Worm (Caenorhabditis elegans) whole organism, mixed stage, embryonic: ENCODE results near the gene dod-23.
A peak's percentile ranks its signal among the peaks of the same experiment; 100 is the strongest.

Experiments used
- M03D4.4 ChIP-seq: sonication (generic microtip); optimal IDR thresholded peaks from 2 replicates; lab custom pipeline; 2017; ENCODE audit warnings: mild to moderate bottlenecking, missing genetic modification characterization, missing compliant biosample characterization
- bed-3 ChIP-seq: fragments of 200-800 bp; sonication (Bioruptor generic); optimal IDR thresholded peaks from 3 replicates; lab custom pipeline; 2018; ENCODE audit warnings: mild to moderate bottlenecking, missing genetic modification characterization, moderate library complexity, missing compliant biosample characterization
- blmp-1 ChIP-seq: fragments of 150-350 bp; optimal IDR thresholded peaks from 2 replicates; lab custom pipeline; 2014; ENCODE audit warnings: missing biosample characterization, missing genetic modification characterization
- ceh-39 ChIP-seq: fragments of 150-350 bp; optimal IDR thresholded peaks from 2 replicates; lab custom pipeline; 2014; ENCODE audit warnings: missing biosample characterization, missing genetic modification characterization
- ceh-43 ChIP-seq: fragments of 200-800 bp; sonication (Bioruptor generic); optimal IDR thresholded peaks from 2 replicates; lab custom pipeline; 2018; ENCODE audit warnings: mild to moderate bottlenecking, missing genetic modification characterization, moderate library complexity, missing compliant biosample characterization
- ceh-83 ChIP-seq: fragments of 200-800 bp; sonication (Bioruptor generic); optimal IDR thresholded peaks from 2 replicates; lab custom pipeline; 2018; ENCODE audit warnings: mild to moderate bottlenecking, missing genetic modification characterization, missing compliant biosample characterization
- ces-1 ChIP-seq: fragments of 150-350 bp; optimal IDR thresholded peaks from 2 replicates; lab custom pipeline; 2014; ENCODE audit warnings: missing biosample characterization, missing genetic modification reagents, missing genetic modification characterization
- cnd-1 ChIP-seq: fragments of 200-800 bp; sonication (Bioruptor generic); optimal IDR thresholded peaks from 2 replicates; lab custom pipeline; 2018; ENCODE audit warnings: mild to moderate bottlenecking, missing genetic modification characterization, missing compliant biosample characterization
- drap-1 ChIP-seq: fragments of 200-800 bp; sonication (Bioruptor generic); optimal IDR thresholded peaks from 3 replicates; lab custom pipeline; 2018; ENCODE audit warnings: mild to moderate bottlenecking, missing genetic modification characterization, missing compliant biosample characterization
- elt-1 ChIP-seq: sonication (generic microtip); optimal IDR thresholded peaks from 2 replicates; lab custom pipeline; 2017; ENCODE audit warnings: missing genetic modification characterization, mild to moderate bottlenecking, missing compliant biosample characterization, antibody characterized with exemption, moderate library complexity, borderline replicate concordance; ENCODE audit not compliant: insufficient read depth
- flh-1 ChIP-seq: fragments of 200-800 bp; sonication (Bioruptor generic); optimal IDR thresholded peaks from 2 replicates; lab custom pipeline; 2018; ENCODE audit warnings: mild to moderate bottlenecking, missing genetic modification characterization, moderate library complexity, missing compliant biosample characterization
- ham-2 ChIP-seq: fragments of 200-800 bp; sonication (Bioruptor generic); optimal IDR thresholded peaks from 2 replicates; lab custom pipeline; 2018; ENCODE audit warnings: mild to moderate bottlenecking, missing genetic modification characterization, missing compliant biosample characterization
- hlh-1 ChIP-seq: fragments of 150-350 bp; optimal IDR thresholded peaks from 2 replicates; lab custom pipeline; 2014; ENCODE audit warnings: missing biosample characterization, missing genetic modification reagents, missing genetic modification characterization
- lin-13 ChIP-seq: fragments of 150-350 bp; optimal IDR thresholded peaks from 2 replicates; lab custom pipeline; 2014; ENCODE audit warnings: missing biosample characterization, missing genetic modification characterization
- lin-32 ChIP-seq: fragments of 200-800 bp; sonication (Bioruptor generic); optimal IDR thresholded peaks from 2 replicates; lab custom pipeline; 2018; ENCODE audit warnings: mild to moderate bottlenecking, missing genetic modification characterization, missing compliant biosample characterization
- lsy-2 ChIP-seq: fragments of 150-350 bp; optimal IDR thresholded peaks from 2 replicates; lab custom pipeline; 2014; ENCODE audit warnings: missing biosample characterization, missing genetic modification characterization
- mab-5 ChIP-seq: fragments of 150-350 bp; optimal IDR thresholded peaks from 2 replicates; lab custom pipeline; 2014; ENCODE audit warnings: missing biosample characterization, missing genetic modification characterization
- mep-1 ChIP-seq: fragments of 150-350 bp; optimal IDR thresholded peaks from 2 replicates; lab custom pipeline; 2017; ENCODE audit warnings: missing biosample characterization, missing genetic modification reagents, missing genetic modification characterization, inconsistent platforms
- mls-2 ChIP-seq: sonication (generic microtip); optimal IDR thresholded peaks from 2 replicates; lab custom pipeline; 2016; ENCODE audit warnings: mild to moderate bottlenecking, missing genetic modification characterization, moderate library complexity, missing compliant biosample characterization
- nhr-12 ChIP-seq: fragments of 150-350 bp; optimal IDR thresholded peaks from 2 replicates; lab custom pipeline; 2014; ENCODE audit warnings: missing biosample characterization, missing genetic modification characterization
- nhr-2 ChIP-seq: fragments of 150-350 bp; optimal IDR thresholded peaks from 2 replicates; lab custom pipeline; 2014; ENCODE audit warnings: missing biosample characterization, missing genetic modification characterization
- nhr-237 ChIP-seq: fragments of 150-350 bp; optimal IDR thresholded peaks from 2 replicates; lab custom pipeline; 2014; ENCODE audit warnings: missing biosample characterization, missing genetic modification characterization
- nhr-28 ChIP-seq: fragments of 150-350 bp; optimal IDR thresholded peaks from 2 replicates; lab custom pipeline; 2014; ENCODE audit warnings: missing biosample characterization, missing genetic modification characterization
- nhr-76 ChIP-seq: sonication (generic microtip); optimal IDR thresholded peaks from 2 replicates; lab custom pipeline; 2017; ENCODE audit warnings: missing biosample characterization, missing genetic modification characterization
- sem-2 ChIP-seq: fragments of 200-800 bp; sonication (Bioruptor generic); optimal IDR thresholded peaks from 2 replicates; lab custom pipeline; 2018; ENCODE audit warnings: mild to moderate bottlenecking, missing genetic modification characterization, missing compliant biosample characterization
- snpc-4 ChIP-seq: fragments of 150-350 bp; optimal IDR thresholded peaks from 2 replicates; lab custom pipeline; 2014; ENCODE audit warnings: missing biosample characterization, missing genetic modification characterization
- tbx-8 ChIP-seq: fragments of 200-800 bp; sonication (Bioruptor generic); optimal IDR thresholded peaks from 2 replicates; lab custom pipeline; 2018; ENCODE audit warnings: mild to moderate bottlenecking, missing genetic modification characterization, moderate library complexity, missing compliant biosample characterization
- unc-120 ChIP-seq: sonication (generic microtip); optimal IDR thresholded peaks from 2 replicates; lab custom pipeline; 2017; ENCODE audit warnings: missing genetic modification characterization, missing compliant biosample characterization; ENCODE audit not compliant: poor library complexity, severe bottlenecking
- unc-39 ChIP-seq: fragments of 150-350 bp; optimal IDR thresholded peaks from 2 replicates; lab custom pipeline; 2014; ENCODE audit warnings: missing biosample characterization, missing genetic modification characterization
- unc-62 ChIP-seq: fragments of 150-350 bp; optimal IDR thresholded peaks from 2 replicates; lab custom pipeline; 2014; ENCODE audit warnings: missing biosample characterization, missing genetic modification reagents, missing genetic modification characterization
- zip-8 ChIP-seq: fragments of 150-350 bp; optimal IDR thresholded peaks from 2 replicates; lab custom pipeline; 2014; ENCODE audit warnings: missing biosample characterization, missing genetic modification characterization
- ztf-11 ChIP-seq: fragments of 150-350 bp; optimal IDR thresholded peaks from 2 replicates; lab custom pipeline; 2014; ENCODE audit warnings: missing biosample characterization, missing genetic modification characterization

Gene dod-23

ce11 chrII:8382880-8383279 lies 16.1 kb downstream of the dod-23 start:
- TF ChIP-seq nhr-237 (no peak), nhr-2 (no peak), sem-2 (GFP tag; lab: Kevin White, UChicago) (no peak), unc-62 (GFP tag; lab: Kevin White, UChicago) (no peak), hlh-1 (tag; lab: Kevin White, UChicago) (no peak)

DNA sequence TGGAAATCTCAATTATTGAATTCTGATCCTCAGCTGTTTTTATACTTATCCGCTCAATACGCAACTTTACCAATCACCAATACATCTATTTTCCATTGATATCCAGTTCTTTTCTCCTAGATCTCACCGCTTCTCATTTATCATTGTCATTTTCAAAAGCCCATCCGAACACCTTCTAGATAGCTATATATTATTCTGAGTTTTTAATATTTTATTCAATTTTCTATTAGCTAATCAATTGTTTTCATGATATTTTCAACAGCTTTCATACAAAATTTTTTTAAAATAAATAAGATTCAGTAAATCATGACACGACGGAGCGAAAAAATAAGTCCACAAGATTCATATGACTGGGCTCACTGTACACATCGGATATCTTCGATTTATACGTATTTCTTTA lies 17.8 kb downstream of the dod-23 start, which contains the start of gene F49E12.12:
Gene F49E12.12, plus strand, starts transcription at position 301 of the 400 bp plus-strand sequence.
- TF ChIP-seq lsy-2 (tag; lab: Kevin White, UChicago): no peak
- no peak for TF ChIP-seq unc-120 (tag; lab: Kevin White, UChicago)
- TF ChIP-seq nhr-12 (tag; lab: Kevin White, UChicago): no peak
- TF ChIP-seq ztf-11 (tag; lab: Kevin White, UChicago): no peak
- TF ChIP-seq lin-13 (tag; lab: Kevin White, UChicago): no peak
- TF ChIP-seq unc-39: no peak
- no peak for TF ChIP-seq lin-32 (GFP tag; lab: Kevin White, UChicago)
- TF ChIP-seq sem-2 (GFP tag; lab: Kevin White, UChicago): no peak
- no peak for TF ChIP-seq ceh-43 (GFP tag; lab: Kevin White, UChicago)
- TF ChIP-seq cnd-1 (tag; lab: Kevin White, UChicago): no peak
- TF ChIP-seq snpc-4 (tag; lab: Kevin White, UChicago): no peak

ce11 chrII:8380188-8380587 lies 18.8 kb downstream of the dod-23 start:
- no peak for TF ChIP-seq ceh-83 (GFP tag; lab: Kevin White, UChicago)
- TF ChIP-seq nhr-237: no peak
- no peak for TF ChIP-seq tbx-8 (GFP tag; lab: Kevin White, UChicago)
- TF ChIP-seq flh-1 (GFP tag; lab: Kevin White, UChicago): no peak
- no peak for TF ChIP-seq mab-5 (tag; lab: Kevin White, UChicago)
- TF ChIP-seq unc-62 (GFP tag; lab: Kevin White, UChicago): no peak
- no peak for TF ChIP-seq ceh-39 (tag; lab: Kevin White, UChicago)
- no peak for TF ChIP-seq mep-1 (tag; lab: Kevin White, UChicago)
- no peak for TF ChIP-seq lin-13 (tag; lab: Kevin White, UChicago)
- TF ChIP-seq nhr-28 (tag; lab: Kevin White, UChicago): no peak
- no peak for TF ChIP-seq nhr-76
- no peak for TF ChIP-seq zip-8 (tag; lab: Kevin White, UChicago)
- no peak for TF ChIP-seq mls-2
- no peak for TF ChIP-seq elt-1
- no peak for TF ChIP-seq ces-1
- no peak for TF ChIP-seq lsy-2 (tag; lab: Kevin White, UChicago)
- no peak for TF ChIP-seq sem-2 (GFP tag; lab: Kevin White, UChicago)
- TF ChIP-seq nhr-2: no peak
- TF ChIP-seq, all 35 proteins: peak for 0

DNA sequence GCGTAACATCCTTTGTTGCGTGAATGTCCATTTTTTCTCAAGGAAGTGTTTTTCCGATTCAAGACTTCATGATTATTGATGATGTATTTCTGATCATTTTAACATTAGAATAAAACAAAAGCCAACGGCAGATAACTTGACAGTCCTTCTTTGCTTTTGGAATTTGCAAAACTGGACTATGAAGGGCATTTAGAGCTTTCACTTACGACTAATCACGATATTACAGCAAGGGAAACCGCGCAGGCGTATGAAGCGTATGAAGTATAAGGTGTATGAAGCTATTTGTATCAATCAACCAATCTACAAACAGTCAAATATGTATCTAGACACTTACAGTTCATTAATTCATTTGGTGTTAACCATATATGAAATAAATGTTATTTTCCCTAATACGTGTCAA lies 21.2 kb downstream of the dod-23 start:
- TF ChIP-seq tbx-8 (GFP tag; lab: Kevin White, UChicago) (no peak), sem-2 (GFP tag; lab: Kevin White, UChicago) (no peak), nhr-76 (no peak), ceh-39 (tag; lab: Kevin White, UChicago) (no peak), mls-2 (no peak), lsy-2 (tag; lab: Kevin White, UChicago) (no peak), unc-62 (GFP tag; lab: Kevin White, UChicago) (no peak), ztf-11 (tag; lab: Kevin White, UChicago) (no peak), snpc-4 (tag; lab: Kevin White, UChicago) (no peak), unc-120 (tag; lab: Kevin White, UChicago) (no peak), ham-2 (GFP tag; lab: Kevin White, UChicago) (no peak), blmp-1 (tag; lab: Kevin White, UChicago) (no peak), zip-8 (tag; lab: Kevin White, UChicago) (no peak), nhr-28 (tag; lab: Kevin White, UChicago) (no peak), unc-39 (no peak), M03D4.4 (tag; lab: Kevin White, UChicago) (no peak), bed-3 (GFP tag; lab: Kevin White, UChicago) (no peak)

ce11 chrII:8370194-8370593 lies 28.8 kb downstream of the dod-23 start:
- no peak for TF ChIP-seq ceh-43 (GFP tag; lab: Kevin White, UChicago)
- peak; percentile 38 for TF ChIP-seq ces-1
- TF ChIP-seq drap-1 (GFP tag; lab: Kevin White, UChicago): no peak
